Worm (Caenorhabditis elegans): ENCODE data around the gene hen-1.

DNA sequence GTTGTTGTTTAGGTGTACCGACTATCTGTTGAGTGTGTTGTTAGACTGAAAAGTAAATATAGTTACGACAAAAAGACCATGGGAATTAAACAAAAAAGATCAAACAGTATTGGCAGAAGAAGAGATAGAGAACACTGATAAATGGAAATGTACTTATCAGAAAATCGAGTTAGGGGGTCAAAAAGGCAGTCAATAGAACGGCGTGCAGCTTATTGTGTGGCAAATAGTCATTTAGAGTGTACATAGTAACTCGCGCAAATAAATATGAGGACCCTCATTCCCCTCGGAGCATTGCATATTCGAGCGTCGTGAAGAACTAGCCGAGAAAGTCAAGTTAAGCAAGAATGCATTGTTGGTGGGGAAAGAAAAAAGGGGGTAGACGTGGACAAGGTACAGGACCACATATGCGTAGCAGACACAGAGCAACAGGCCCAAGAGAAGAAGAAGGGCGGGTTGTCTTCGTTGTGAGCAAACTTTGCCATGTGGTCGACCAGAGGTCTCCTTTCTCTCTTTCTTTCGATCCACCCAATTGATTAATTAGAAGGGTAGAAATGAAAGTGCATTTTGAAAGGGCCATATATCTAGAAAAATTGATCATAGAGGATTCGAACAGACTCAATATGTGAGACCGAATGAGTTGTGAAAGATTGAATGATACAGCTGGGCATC, 34.5 kb upstream of the hen-1 start, which contains the start of gene lam-2:
- TF ChIP-seq T26A5.8 (tag; optimal IDR thresholded peaks at IDR 0.05) (no peak), C17E4.6 (GFP tag; IDR thresholded peaks at IDR 0.05) (no peak)

Data from whole organism, young adult.